Worm (Caenorhabditis elegans) whole organism, L4 larva: ENCODE measurements around the gene col-178.
A peak's percentile ranks its signal among the peaks of the same experiment; 100 is the strongest.

Experiments
- D1046.2 ChIP-seq: fragments of 200-800 bp; sonication (Bioruptor generic); IDR thresholded peaks from 2 replicates; pipeline ENCODE4 v1.3.6; 2022; ENCODE audit warnings: missing genetic modification characterization, missing compliant biosample characterization
- F10B5.3 ChIP-seq: sonication (generic microtip); optimal IDR thresholded peaks from 2 replicates; lab custom pipeline; 2016; ENCODE audit warnings: mild to moderate bottlenecking, missing genetic modification characterization, missing compliant biosample characterization
- T20F7.1 ChIP-seq: fragments of 200-800 bp; sonication (Bioruptor generic); optimal IDR thresholded peaks from 2 replicates; lab custom pipeline; 2018; ENCODE audit warnings: mild to moderate bottlenecking, missing genetic modification characterization, missing compliant biosample characterization
- Y5F2A.4 ChIP-seq: fragments of 200-800 bp; sonication (Bioruptor generic); optimal IDR thresholded peaks from 2 replicates; lab custom pipeline; 2018; ENCODE audit warnings: mild to moderate bottlenecking, missing genetic modification characterization, missing compliant biosample characterization
- ZK337.2 ChIP-seq: fragments of 200-800 bp; sonication (Bioruptor generic); IDR thresholded peaks from 2 replicates; pipeline ENCODE4 v1.3.6; 2022; ENCODE audit warnings: missing genetic modification reagents, missing genetic modification characterization, missing compliant biosample characterization
- ZK546.5 ChIP-seq, 2 experiments: sonication (generic microtip); optimal IDR thresholded peaks; 2 replicates each; lab custom pipeline; 2017; ENCODE audit warnings: missing biosample characterization in 2 of 2, missing genetic modification characterization in 2 of 2
- aha-1 ChIP-seq: fragments of 150-350 bp; peaks from one replicate; lab custom pipeline; 2014; ENCODE audit warnings: missing biosample characterization, missing genetic modification characterization
- arid-1 ChIP-seq: fragments of 200-800 bp; sonication (Bioruptor generic); conservative IDR thresholded peaks from 2 replicates; pipeline ENCODE4 v1.3.6; 2022; ENCODE audit warnings: missing genetic modification reagents, missing genetic modification characterization, missing compliant biosample characterization
- attf-4 ChIP-seq: sonication (generic microtip); optimal IDR thresholded peaks from 3 replicates; lab custom pipeline; 2017; ENCODE audit warnings: missing biosample characterization, missing genetic modification characterization
- ceh-20 ChIP-seq: fragments of 200-800 bp; sonication (Bioruptor generic); IDR thresholded peaks from 2 replicates; pipeline ENCODE4 v1.3.6; 2022; ENCODE audit warnings: missing genetic modification reagents, missing genetic modification characterization, missing compliant biosample characterization
- ceh-32 ChIP-seq: sonication (generic microtip); optimal IDR thresholded peaks from 2 replicates; lab custom pipeline; 2016; ENCODE audit warnings: mild to moderate bottlenecking, missing genetic modification characterization, missing compliant biosample characterization; ENCODE audit not compliant: poor library complexity
- daf-16 ChIP-seq, 3 experiments: sonication (generic microtip); optimal IDR thresholded peaks; 2 replicates each; lab custom pipeline; 2016 to 2017; ENCODE audit warnings: missing genetic modification characterization in 3 of 3, missing genetic modification reagents in 3 of 3, mild to moderate bottlenecking in 2 of 3, missing compliant biosample characterization in 2 of 3, missing biosample characterization in 1 of 3, moderate library complexity in 1 of 3
- dmd-8 ChIP-seq: fragments of 200-800 bp; sonication (Bioruptor generic); IDR thresholded peaks from 2 replicates; pipeline ENCODE4 v1.3.6; 2022; ENCODE audit warnings: missing genetic modification characterization, missing compliant biosample characterization
- dmd-9 ChIP-seq: fragments of 200-800 bp; sonication (Bioruptor generic); IDR thresholded peaks from 2 replicates; pipeline ENCODE4 v1.3.6; 2022; ENCODE audit warnings: missing genetic modification reagents, missing genetic modification characterization, missing compliant biosample characterization
- dpl-1 ChIP-seq: fragments of 150-350 bp; optimal IDR thresholded peaks from 2 replicates; lab custom pipeline; 2014; ENCODE audit warnings: missing biosample characterization, missing genetic modification reagents, missing genetic modification characterization
- egl-43 ChIP-seq: fragments of 200-800 bp; sonication (Bioruptor generic); IDR thresholded peaks from 2 replicates; pipeline ENCODE4 v1.3.6; 2022; ENCODE audit warnings: missing genetic modification reagents, missing genetic modification characterization, missing compliant biosample characterization
- fkh-10 ChIP-seq: fragments of 150-350 bp; optimal IDR thresholded peaks from 2 replicates; lab custom pipeline; 2014; ENCODE audit warnings: missing biosample characterization, missing genetic modification reagents, missing genetic modification characterization
- hif-1 ChIP-seq, 2 experiments: sonication (generic microtip); optimal IDR thresholded peaks; 2 replicates each; lab custom pipeline; 2016 to 2017; ENCODE audit warnings: missing compliant biosample characterization in 2 of 2, missing genetic modification characterization in 2 of 2, missing genetic modification reagents in 2 of 2, missing genotype in 2 of 2, mild to moderate bottlenecking in 1 of 2
- jun-1 ChIP-seq: fragments of 150-350 bp; optimal IDR thresholded peaks from 2 replicates; lab custom pipeline; 2014; ENCODE audit warnings: missing biosample characterization, missing genetic modification reagents, missing genetic modification characterization
- lin-1 ChIP-seq: fragments of 200-800 bp; sonication (Bioruptor generic); IDR thresholded peaks from 2 replicates; pipeline ENCODE4 v1.3.6; 2022; ENCODE audit warnings: missing genetic modification reagents, missing genetic modification characterization, missing compliant biosample characterization
- lin-13 ChIP-seq: fragments of 150-350 bp; optimal IDR thresholded peaks from 2 replicates; lab custom pipeline; 2014; ENCODE audit warnings: missing biosample characterization, missing genetic modification reagents, missing genetic modification characterization
- lin-39 ChIP-seq: fragments of 150-350 bp; optimal IDR thresholded peaks from 2 replicates; lab custom pipeline; 2014; ENCODE audit warnings: missing biosample characterization, missing genetic modification reagents, missing genetic modification characterization
- lir-3 ChIP-seq: sonication (generic microtip); optimal IDR thresholded peaks from 2 replicates; lab custom pipeline; 2016; ENCODE audit warnings: mild to moderate bottlenecking, missing genetic modification characterization, missing compliant biosample characterization
- mes-2 ChIP-seq: sonication (generic microtip); optimal IDR thresholded peaks from 2 replicates; lab custom pipeline; 2016; ENCODE audit warnings: missing genotype, mild to moderate bottlenecking, missing genetic modification characterization, missing compliant biosample characterization; ENCODE audit not compliant: poor library complexity, severe bottlenecking
- mxl-3 ChIP-seq: fragments of 200-800 bp; sonication (Bioruptor generic); optimal IDR thresholded peaks from 2 replicates; lab custom pipeline; 2018; ENCODE audit warnings: mild to moderate bottlenecking, missing genetic modification characterization, missing compliant biosample characterization
- nhr-11 ChIP-seq: fragments of 150-350 bp; optimal IDR thresholded peaks from 2 replicates; lab custom pipeline; 2014; ENCODE audit warnings: missing biosample characterization, missing genetic modification characterization
- nhr-111 ChIP-seq: fragments of 200-800 bp; sonication (Bioruptor generic); optimal IDR thresholded peaks from 2 replicates; lab custom pipeline; 2018; ENCODE audit warnings: mild to moderate bottlenecking, missing genetic modification characterization, missing compliant biosample characterization
- nhr-28 ChIP-seq: fragments of 150-350 bp; optimal IDR thresholded peaks from 2 replicates; lab custom pipeline; 2014; ENCODE audit warnings: missing biosample characterization, missing genetic modification characterization
- nhr-41 ChIP-seq: fragments of 200-800 bp; sonication (Bioruptor generic); IDR thresholded peaks from 2 replicates; pipeline ENCODE4 v1.3.6; 2022; ENCODE audit warnings: missing genetic modification reagents, missing genetic modification characterization, missing compliant biosample characterization
- nhr-42 ChIP-seq: fragments of 200-800 bp; sonication (Bioruptor generic); IDR thresholded peaks from 2 replicates; pipeline ENCODE4 v1.3.6; 2022; ENCODE audit warnings: missing genetic modification characterization, missing compliant biosample characterization
- nhr-76 ChIP-seq: fragments of 150-350 bp; optimal IDR thresholded peaks from 2 replicates; lab custom pipeline; 2014; ENCODE audit warnings: missing biosample characterization, missing genetic modification characterization
- pqm-1 ChIP-seq: sonication (generic microtip); optimal IDR thresholded peaks from 2 replicates; lab custom pipeline; 2017; ENCODE audit warnings: missing biosample characterization, missing genetic modification characterization
- rbr-2 ChIP-seq: sonication (generic microtip); optimal IDR thresholded peaks from 2 replicates; lab custom pipeline; 2016; ENCODE audit warnings: missing genotype, missing genetic modification characterization, missing compliant biosample characterization
- sdz-12 ChIP-seq: fragments of 200-800 bp; sonication (Bioruptor generic); optimal IDR thresholded peaks from 2 replicates; lab custom pipeline; 2018; ENCODE audit warnings: mild to moderate bottlenecking, missing genetic modification characterization, missing compliant biosample characterization
- skn-1 ChIP-seq: fragments of 150-350 bp; optimal IDR thresholded peaks from 2 replicates; lab custom pipeline; 2014; ENCODE audit warnings: missing biosample characterization, missing genetic modification characterization
- spr-1 ChIP-seq: sonication (generic microtip); optimal IDR thresholded peaks from 2 replicates; lab custom pipeline; 2016; ENCODE audit warnings: mild to moderate bottlenecking, missing genetic modification characterization, missing compliant biosample characterization
- tra-1 ChIP-seq: fragments of 200-800 bp; sonication (Bioruptor generic); IDR thresholded peaks from 2 replicates; pipeline ENCODE4 v1.3.6; 2022; ENCODE audit warnings: missing genetic modification reagents, missing genetic modification characterization, missing compliant biosample characterization
- unc-62 ChIP-seq, 3 experiments: fragments of 150-350 bp in 1 of 3; sonication (generic microtip); optimal IDR thresholded peaks in 2 of 3; peaks in 1 of 3; 1 replicate in 1 of 3; 2 replicates in 2 of 3; lab custom pipeline; 2014 to 2017; ENCODE audit warnings: missing biosample characterization in 3 of 3, missing genetic modification characterization in 3 of 3, missing genetic modification reagents in 3 of 3, missing genotype in 1 of 3
- vab-7 ChIP-seq: fragments of 200-800 bp; sonication (Bioruptor generic); IDR thresholded peaks from 2 replicates; pipeline ENCODE4 v1.3.6; 2022; ENCODE audit warnings: missing genetic modification reagents, missing genetic modification characterization, missing compliant biosample characterization
- zfp-3 ChIP-seq: fragments of 200-800 bp; sonication (Bioruptor generic); conservative IDR thresholded peaks from 2 replicates; pipeline ENCODE4 v1.3.6; 2022; ENCODE audit warnings: missing genetic modification reagents, missing genetic modification characterization, missing compliant biosample characterization
- zip-11 ChIP-seq: fragments of 200-800 bp; sonication (Bioruptor generic); IDR thresholded peaks from 2 replicates; pipeline ENCODE4 v1.3.6; 2022; ENCODE audit warnings: missing genetic modification characterization, missing compliant biosample characterization
- zip-2 ChIP-seq: fragments of 150-350 bp; optimal IDR thresholded peaks from 2 replicates; lab custom pipeline; 2014; ENCODE audit warnings: missing biosample characterization, missing genetic modification characterization
- ztf-11 ChIP-seq: fragments of 150-350 bp; optimal IDR thresholded peaks from 2 replicates; lab custom pipeline; 2014; ENCODE audit warnings: missing biosample characterization, missing genetic modification characterization

The col-178 gene

DNA sequence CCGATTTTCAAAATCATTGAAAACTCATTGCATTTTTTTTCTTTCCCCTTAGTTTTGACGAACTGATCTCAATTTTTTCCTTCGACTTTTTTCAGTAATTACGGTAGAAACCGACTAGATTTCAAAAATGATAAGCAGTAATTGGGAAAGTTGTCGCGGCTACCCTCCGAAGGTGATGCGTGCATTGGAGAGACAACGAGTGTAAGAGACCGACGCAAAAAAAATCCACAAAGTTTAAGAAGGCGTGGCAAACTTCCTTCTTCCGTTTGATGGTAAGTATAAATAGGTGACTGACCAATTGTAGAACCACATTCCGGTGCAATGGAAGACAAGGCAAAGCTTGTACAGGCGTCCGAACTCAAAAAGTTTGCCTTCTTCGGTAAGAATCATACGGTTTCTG is at the start of gene col-178:
col-178 (plus strand) TSS at position 301 of the 400 bp plus-strand sequence.
- TF ChIP-seq hif-1 (tag; optimal IDR thresholded peaks at IDR 0.05; lab: Kevin White, UChicago): no peak
- peak in 1 of 2 experiments; percentile 67 for TF ChIP-seq unc-62 (GFP tag; optimal IDR thresholded peaks at IDR 0.05 in 1 of 2; lab: Kevin White, UChicago)
- no peak for TF ChIP-seq unc-62 (tag; optimal IDR thresholded peaks at IDR 0.05; lab: Kevin White, UChicago)

- TF ChIP-seq Y5F2A.4 (GFP tag; lab: Kevin White, UChicago) (no peak), nhr-28 (no peak), T20F7.1 (GFP tag; lab: Kevin White, UChicago) (no peak), vab-7 (GFP tag; lab: Robert Waterston, UW) (no peak), rbr-2 (no peak), ZK546.5 (tag; optimal IDR thresholded peaks at IDR 0.05; lab: Kevin White, UChicago) (no peak), nhr-76 (tag; lab: Kevin White, UChicago) (no peak), mes-2 (no peak), dmd-9 (GFP tag; lab: Robert Waterston, UW) (no peak), lir-3 (no peak), mxl-3 (GFP tag; lab: Kevin White, UChicago) (no peak)
- TF ChIP-seq, all 104 proteins: peak for 0
These were observed 47.8 kb upstream of the col-178 start for ce11 chrX:11151494-11151893.

DNA sequence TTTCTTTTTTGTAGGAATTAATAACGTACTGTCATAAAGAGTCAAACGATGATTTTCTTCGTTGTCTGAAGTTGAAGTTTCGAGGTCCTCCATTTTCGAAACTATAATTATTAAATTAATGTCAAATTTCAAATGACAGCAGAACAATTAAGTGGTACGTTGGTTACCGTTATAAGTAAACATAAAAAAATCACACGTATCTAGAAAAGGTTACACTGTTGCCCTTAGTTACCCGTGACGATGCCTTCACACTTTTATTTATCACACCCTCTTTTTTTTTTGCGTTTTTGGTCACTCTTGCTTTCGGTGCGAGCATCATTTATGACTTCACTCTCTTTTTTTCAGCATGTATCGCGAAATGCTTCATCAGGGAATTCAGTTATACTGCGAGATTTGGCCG is 46.5 kb upstream of the col-178 start, which contains the start of the genes C05C9.3 and C05C9.2:
C05C9.3 (minus strand) TSS at position 101 of the 400 bp plus-strand sequence.
C05C9.2 (plus strand) TSS at position 346 of the 400 bp plus-strand sequence.
- TF ChIP-seq sdz-12: no peak
- TF ChIP-seq tra-1 (GFP tag; lab: Robert Waterston, UW): no peak
- TF ChIP-seq lin-39 (tag; lab: Kevin White, UChicago): no peak

- TF ChIP-seq D1046.2 (GFP tag; lab: Robert Waterston, UW): no peak
- TF ChIP-seq arid-1: no peak
- TF ChIP-seq zfp-3 (GFP tag; lab: Robert Waterston, UW): no peak
- TF ChIP-seq nhr-28: no peak
- TF ChIP-seq sdz-12: no peak
- no peak for TF ChIP-seq zip-2
- TF ChIP-seq nhr-41 (GFP tag; lab: Robert Waterston, UW): no peak
- no peak for TF ChIP-seq ceh-20 (GFP tag; lab: Robert Waterston, UW)
- TF ChIP-seq ceh-32: no peak
- no peak for TF ChIP-seq spr-1 (tag; lab: Kevin White, UChicago)
- no peak for TF ChIP-seq dmd-9 (GFP tag; lab: Robert Waterston, UW)
- no peak for TF ChIP-seq pqm-1
- no peak for TF ChIP-seq F10B5.3 (tag; lab: Kevin White, UChicago)
- TF ChIP-seq zip-11 (GFP tag; lab: Robert Waterston, UW): no peak
- no peak for TF ChIP-seq dpl-1
- no peak for TF ChIP-seq egl-43 (GFP tag; lab: Robert Waterston, UW)
- no peak for TF ChIP-seq ztf-11
These were observed 38.7 kb upstream of the col-178 start, which contains the start of gene C05C9.1 for ce11 chrX:11160537-11160936. Gene C05C9.1 (plus strand): TSS chrX:11160837.

DNA sequence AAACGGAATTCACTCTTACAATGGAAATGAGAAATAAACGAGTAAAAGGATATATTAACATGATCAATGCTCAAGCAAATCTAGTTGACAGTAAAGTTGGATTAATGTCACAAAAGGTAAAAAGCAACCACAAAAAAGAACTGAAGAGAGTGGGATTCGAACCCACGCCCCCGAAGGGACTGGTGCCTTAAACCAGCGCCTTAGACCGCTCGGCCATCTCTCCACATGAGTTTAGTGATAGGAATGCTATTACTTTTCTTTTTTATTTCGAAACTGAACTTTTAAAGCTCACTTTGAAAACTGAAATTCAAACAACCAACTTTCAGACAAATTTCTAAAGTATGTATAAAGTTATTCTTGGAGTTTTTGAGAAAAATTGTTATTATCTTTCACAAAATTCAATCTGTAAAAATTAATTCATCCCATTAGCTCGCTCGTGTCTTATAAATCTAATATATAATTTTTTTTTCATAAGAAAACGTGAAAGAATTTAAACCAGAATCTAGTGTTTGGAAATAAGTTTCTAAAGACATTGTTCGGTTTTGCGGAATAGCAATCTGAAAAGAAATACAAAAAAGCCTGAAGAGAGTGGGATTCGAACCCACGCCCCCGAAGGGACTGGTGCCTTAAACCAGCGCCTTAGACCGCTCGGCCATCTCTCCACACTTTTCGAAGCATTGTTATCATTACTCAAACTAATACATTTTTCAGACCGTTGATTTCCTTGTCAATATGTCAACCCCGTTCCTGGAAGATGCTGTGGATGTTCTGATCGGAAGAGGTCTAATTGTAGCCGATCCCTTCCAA is 36.3 kb upstream of the col-178 start:
- no peak for TF ChIP-seq nhr-28
- TF ChIP-seq dmd-8: no peak; the same call in 1 of the 2 replicates
- TF ChIP-seq aha-1 (tag; lab: Kevin White, UChicago): peak; percentile 40
- TF ChIP-seq skn-1 (tag; lab: Kevin White, UChicago): no peak
- TF ChIP-seq lin-1 (GFP tag; lab: Robert Waterston, UW): no peak
- no peak for TF ChIP-seq nhr-11 (tag; lab: Kevin White, UChicago)
- no peak for TF ChIP-seq F10B5.3 (tag; lab: Kevin White, UChicago)
- no peak for TF ChIP-seq nhr-41 (GFP tag; lab: Robert Waterston, UW)
- TF ChIP-seq fkh-10 (GFP tag; lab: Kevin White, UChicago): no peak
- no peak for TF ChIP-seq attf-4 (tag; lab: Kevin White, UChicago)
- TF ChIP-seq nhr-42: no peak
- no peak for TF ChIP-seq ztf-11
- peak in 1 of 2 experiments; percentile 67 for TF ChIP-seq daf-16 (GFP tag; optimal IDR thresholded peaks at IDR 0.05; lab: Kevin White, UChicago)
- TF ChIP-seq daf-16 (tag; optimal IDR thresholded peaks at IDR 0.05; lab: Kevin White, UChicago): no peak
- no peak for TF ChIP-seq nhr-111 (GFP tag; lab: Kevin White, UChicago)
- TF ChIP-seq jun-1 (tag; lab: Kevin White, UChicago): no peak
- no peak for TF ChIP-seq lin-13 (GFP tag; lab: Kevin White, UChicago)
- no peak for TF ChIP-seq ZK337.2
